Worm (Caenorhabditis elegans) whole organism, L4/young adult: ENCODE data around the gene T11G6.5.

Source experiments
- W03F9.2 ChIP-seq: fragments of 150-350 bp; optimal IDR thresholded peaks from 2 replicates; lab custom pipeline; 2014; ENCODE audit warnings: missing biosample characterization, missing genetic modification characterization
- him-1 ChIP-seq: sonication (generic microtip); optimal IDR thresholded peaks from 2 replicates; lab custom pipeline; 2016; ENCODE audit warnings: missing genotype, missing genetic modification reagents, missing genetic modification characterization, missing compliant biosample characterization

- TF ChIP-seq W03F9.2 (tag; lab: Kevin White, UChicago): no peak
- TF ChIP-seq him-1 (tag; lab: Kevin White, UChicago): no peak
Observed at ce11 chrIV:10828049-10828448, 14.5 kb downstream of the T11G6.5 start, which contains the start of gene npax-3.
